Fruit fly (Drosophila melanogaster): ENCODE results near the gene FMRFaR.

Gene FMRFaR

dm6 chr3L:3013496-3013895 is 12.0 kb downstream of the FMRFaR start:
- TF ChIP-seq Smox (GFP tag; optimal IDR thresholded peaks at IDR 0.05) = no peak
- no peak for TF ChIP-seq OdsH (GFP tag; optimal IDR thresholded peaks at IDR 0.05)
- no peak for TF ChIP-seq esn (GFP tag; optimal IDR thresholded peaks at IDR 0.05)
- TF ChIP-seq achi (GFP tag; optimal IDR thresholded peaks at IDR 0.05) = no peak
- TF ChIP-seq fd85E (GFP tag; optimal IDR thresholded peaks at IDR 0.05) = no peak
- no peak for TF ChIP-seq CG4318 (GFP tag; optimal IDR thresholded peaks at IDR 0.05)
- no peak for TF ChIP-seq cyc (GFP tag; optimal IDR thresholded peaks at IDR 0.05)
- TF ChIP-seq Ets96B (tag; optimal IDR thresholded peaks at IDR 0.05) = no peak
- no peak for TF ChIP-seq svp (GFP tag)
- no peak for TF ChIP-seq Gug (GFP tag; IDR thresholded peaks at IDR 0.05)
- no peak for TF ChIP-seq CG10631 (GFP tag; optimal IDR thresholded peaks at IDR 0.05)
- TF ChIP-seq dac (GFP tag; optimal IDR thresholded peaks at IDR 0.05) = no peak
- no peak for TF ChIP-seq CG1621 (tag; optimal IDR thresholded peaks at IDR 0.05)
- no peak for TF ChIP-seq fkh (GFP tag; optimal IDR thresholded peaks at IDR 0.05)
- no peak for TF ChIP-seq eg (GFP tag; IDR thresholded peaks at IDR 0.05)
- TF ChIP-seq CG6792 (GFP tag; optimal IDR thresholded peaks at IDR 0.05) = no peak
- TF ChIP-seq CG6808 (GFP tag; optimal IDR thresholded peaks at IDR 0.05) = no peak

DNA sequence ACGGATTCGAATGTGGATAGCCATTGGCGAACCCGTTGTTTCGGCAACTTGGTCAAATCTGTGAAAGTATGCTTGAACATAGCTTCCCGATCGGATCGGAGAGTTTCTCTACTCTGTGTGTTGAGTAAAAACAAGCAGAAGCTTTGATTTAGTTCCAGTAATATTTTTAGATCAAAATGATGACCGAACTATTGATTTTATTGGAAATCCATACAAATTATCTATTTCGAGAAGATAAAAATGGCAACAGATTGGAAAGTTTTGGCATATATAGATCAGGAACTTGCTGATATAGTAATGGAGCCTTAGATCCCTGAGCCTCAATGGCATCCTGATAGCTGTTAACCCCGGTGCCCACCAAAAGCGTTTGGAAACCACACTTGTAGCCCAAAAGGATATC is 14.5 kb downstream of the FMRFaR start, which contains the start of gene CG32488:
Gene CG32488, minus strand, starts transcription at position 101 of the 400 bp plus-strand sequence.
- TF ChIP-seq CG16779 (tag; optimal IDR thresholded peaks at IDR 0.05) (no peak), Eip75B (GFP tag; optimal IDR thresholded peaks at IDR 0.05) (no peak), CG31627 (GFP tag; optimal IDR thresholded peaks at IDR 0.05) (no peak), CG11902 (GFP tag; optimal IDR thresholded peaks at IDR 0.05) (no peak), pdm3 (GFP tag; optimal IDR thresholded peaks at IDR 0.05) (no peak), CG6808 (GFP tag; optimal IDR thresholded peaks at IDR 0.05) (no peak), fkh (GFP tag; optimal IDR thresholded peaks at IDR 0.05) (no peak), eg (GFP tag; IDR thresholded peaks at IDR 0.05) (no peak), CG11294 (GFP tag; IDR thresholded peaks at IDR 0.05) (no peak), CG1621 (tag; optimal IDR thresholded peaks at IDR 0.05) (no peak), spab (GFP tag; optimal IDR thresholded peaks at IDR 0.05) (no peak), lz (GFP tag; optimal IDR thresholded peaks at IDR 0.05) (no peak), fd85E (GFP tag; optimal IDR thresholded peaks at IDR 0.05) (no peak), esn (GFP tag; optimal IDR thresholded peaks at IDR 0.05) (no peak), Eip93F (GFP tag; optimal IDR thresholded peaks at IDR 0.05) (no peak)

DNA sequence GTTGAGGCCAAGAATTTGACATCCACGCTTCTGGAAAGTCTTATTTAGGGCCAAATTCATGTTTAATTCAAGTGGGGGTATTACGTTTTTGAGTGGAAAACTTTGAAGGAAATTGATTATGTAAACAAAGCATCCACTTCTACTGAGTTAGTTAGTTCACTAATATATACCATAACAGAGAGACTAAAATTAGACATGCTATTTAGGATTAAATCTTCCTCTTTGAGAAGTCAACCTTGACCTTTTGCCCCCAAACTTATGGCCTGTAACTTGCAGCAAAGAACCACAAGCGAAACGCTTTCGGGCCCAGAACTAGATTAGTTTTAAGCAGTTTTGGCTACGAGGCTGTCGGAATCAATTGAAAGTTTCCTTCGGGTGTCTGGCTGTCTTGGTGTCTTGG is 15.6 kb downstream of the FMRFaR start, which contains the start of gene CG32487:
Gene CG32487, minus strand, starts transcription at position 101 of the 400 bp plus-strand sequence.
- no peak for TF ChIP-seq CG11902 (GFP tag; optimal IDR thresholded peaks at IDR 0.05)
- no peak for TF ChIP-seq eg (GFP tag; IDR thresholded peaks at IDR 0.05)
- no peak for TF ChIP-seq CG11762 (GFP tag; optimal IDR thresholded peaks at IDR 0.05; ENCODE audit: insufficient read depth)
- TF ChIP-seq CG11294 (GFP tag; IDR thresholded peaks at IDR 0.05) = no peak
- TF ChIP-seq Lpt (GFP tag; optimal IDR thresholded peaks at IDR 0.05) = no peak
- TF ChIP-seq Hr4 (GFP tag; optimal IDR thresholded peaks at IDR 0.05) = no peak
- no peak for TF ChIP-seq fd85E (GFP tag; optimal IDR thresholded peaks at IDR 0.05)
- no peak for TF ChIP-seq CG8632 (GFP tag; optimal IDR thresholded peaks at IDR 0.05)
- no peak for TF ChIP-seq CG8319 (GFP tag; optimal IDR thresholded peaks at IDR 0.05)
- no peak for TF ChIP-seq OdsH (GFP tag; optimal IDR thresholded peaks at IDR 0.05)
- TF ChIP-seq Sox15 (GFP tag; optimal IDR thresholded peaks at IDR 0.05) = no peak
- no peak for TF ChIP-seq ss (GFP tag; optimal IDR thresholded peaks at IDR 0.05)
- no peak for TF ChIP-seq salr (GFP tag; optimal IDR thresholded peaks at IDR 0.05)

dm6 chr3L:3026421-3026820 is 24.9 kb downstream of the FMRFaR start, which contains the start of gene aly:
aly (minus strand) TSS chr3L:3026521.
- TF ChIP-seq CG9139 (GFP tag; optimal IDR thresholded peaks at IDR 0.05) (no peak), Lpt (GFP tag; optimal IDR thresholded peaks at IDR 0.05) (no peak), Hr4 (GFP tag; optimal IDR thresholded peaks at IDR 0.05) (no peak), ss (GFP tag; optimal IDR thresholded peaks at IDR 0.05) (no peak), Hr38 (GFP tag; optimal IDR thresholded peaks at IDR 0.05) (no peak), Ets21C (GFP tag; optimal IDR thresholded peaks at IDR 0.05) (no peak), eg (GFP tag; IDR thresholded peaks at IDR 0.05) (no peak)
